Worm (Caenorhabditis elegans) whole organism, L4/young adult: ENCODE data around the gene srw-97.

ENCODE experiments used
- dao-5 ChIP-seq: sonication (generic microtip); optimal IDR thresholded peaks from 2 replicates; lab custom pipeline; 2016; ENCODE audit warnings: missing genotype, missing genetic modification characterization, moderate library complexity, missing compliant biosample characterization
- him-1 ChIP-seq: sonication (generic microtip); optimal IDR thresholded peaks from 2 replicates; lab custom pipeline; 2016; ENCODE audit warnings: missing genotype, missing genetic modification reagents, missing genetic modification characterization, missing compliant biosample characterization

ce11 chrII:1625666-1626065 is 43.1 kb downstream of the srw-97 start, which contains the start of gene C08E3.14:
- TF ChIP-seq dao-5 (tag; lab: Kevin White, UChicago) (no peak), him-1 (tag; lab: Kevin White, UChicago) (no peak)
